Worm (Caenorhabditis elegans): ENCODE measurements around the gene ets-9.

Gene ets-9

ce11 chrX:4303200-4303599, 23.7 kb downstream of the ets-9 start:
- TF ChIP-seq alr-1 (tag; optimal IDR thresholded peaks at IDR 0.05; ENCODE audit: borderline replicate concordance), result no peak
- no peak for TF ChIP-seq egl-27 (tag; optimal IDR thresholded peaks at IDR 0.05)
- TF ChIP-seq sptf-1 (tag; optimal IDR thresholded peaks at IDR 0.05), result no peak
- no peak for TF ChIP-seq lin-13 (GFP tag; optimal IDR thresholded peaks at IDR 0.05)
- TF ChIP-seq sup-37 (GFP tag; optimal IDR thresholded peaks at IDR 0.05), result no peak
- no peak for TF ChIP-seq mab-9 (GFP tag; IDR thresholded peaks at IDR 0.05)
- TF ChIP-seq dsc-1 (tag; optimal IDR thresholded peaks at IDR 0.05), result no peak
- no peak for TF ChIP-seq lir-3 (tag; optimal IDR thresholded peaks at IDR 0.05; ENCODE audit: poor library complexity)
- no peak for TF ChIP-seq skn-1 (tag; optimal IDR thresholded peaks at IDR 0.05)
- no peak for TF ChIP-seq efl-1 (optimal IDR thresholded peaks at IDR 0.05)
- TF ChIP-seq efl-1 (GFP tag; optimal IDR thresholded peaks at IDR 0.05 in 1 of 2), result no peak
- no peak for TF ChIP-seq nhr-237 (tag; optimal IDR thresholded peaks at IDR 0.05)
- TF ChIP-seq nhr-71 (tag; optimal IDR thresholded peaks at IDR 0.05), result no peak
- no peak for TF ChIP-seq nhr-28 (tag; optimal IDR thresholded peaks at IDR 0.05)
- no peak for TF ChIP-seq nhr-12 (tag; optimal IDR thresholded peaks at IDR 0.05)
- no peak for TF ChIP-seq irx-1 (tag; optimal IDR thresholded peaks at IDR 0.05)
- TF ChIP-seq jun-1 (tag; optimal IDR thresholded peaks at IDR 0.05), result no peak
- no peak for TF ChIP-seq ceh-88 (GFP tag; IDR thresholded peaks at IDR 0.05)
- no peak for TF ChIP-seq pqm-1 (tag; optimal IDR thresholded peaks at IDR 0.05)
- no peak for TF ChIP-seq nhr-20 (tag; optimal IDR thresholded peaks at IDR 0.05)

ce11 chrX:4306861-4307260, 27.4 kb downstream of the ets-9 start, which contains the start of gene pqn-15:
pqn-15 (minus strand) TSS chrX:4306961.
- no peak for TF ChIP-seq nhr-90 (tag; optimal IDR thresholded peaks at IDR 0.05; ENCODE audit: poor library complexity)
- TF ChIP-seq nhr-28 (tag; optimal IDR thresholded peaks at IDR 0.05), result no peak
- TF ChIP-seq elt-3 (tag; optimal IDR thresholded peaks at IDR 0.05), result no peak
- TF ChIP-seq xbp-1 (tag; optimal IDR thresholded peaks at IDR 0.05), result no peak
- no peak for TF ChIP-seq nhr-85 (tag)
- no peak for TF ChIP-seq ztf-4 (tag; optimal IDR thresholded peaks at IDR 0.05)
- TF ChIP-seq unc-62 (GFP tag; optimal IDR thresholded peaks at IDR 0.05), result no peak
- no peak for TF ChIP-seq lin-15B (tag; optimal IDR thresholded peaks at IDR 0.05)
- TF ChIP-seq nhr-19 (GFP tag; conservative IDR thresholded peaks at IDR 0.05), result no peak
- TF ChIP-seq C16A3.4 (tag; optimal IDR thresholded peaks at IDR 0.05), result no peak
- no peak for TF ChIP-seq Y116A8C.19 (tag; optimal IDR thresholded peaks at IDR 0.05; ENCODE audit: borderline replicate concordance)
- no peak for TF ChIP-seq efl-3 (GFP tag; optimal IDR thresholded peaks at IDR 0.05)
- no peak for TF ChIP-seq efl-1 (optimal IDR thresholded peaks at IDR 0.05)
- TF ChIP-seq efl-1 (GFP tag; optimal IDR thresholded peaks at IDR 0.05 in 1 of 2), result no peak
- no peak for TF ChIP-seq rnt-1 (tag; optimal IDR thresholded peaks at IDR 0.05)
- no peak for TF ChIP-seq grh-1 (GFP tag; IDR thresholded peaks at IDR 0.05)
- no peak for TF ChIP-seq snpc-4 (tag; optimal IDR thresholded peaks at IDR 0.05)
- TF ChIP-seq alr-1 (tag; optimal IDR thresholded peaks at IDR 0.05; ENCODE audit: borderline replicate concordance), result no peak
- TF ChIP-seq vab-15 (tag; optimal IDR thresholded peaks at IDR 0.05), result no peak
- no peak for TF ChIP-seq nhr-12 (tag; optimal IDR thresholded peaks at IDR 0.05)

ce11 chrX:4307559-4308005, 28.1 kb downstream of the ets-9 start:
- TF ChIP-seq nhr-85 (tag) (peak; percentile 73), skn-1 (tag; optimal IDR thresholded peaks at IDR 0.05) (no peak), nhr-71 (tag; optimal IDR thresholded peaks at IDR 0.05) (peak; percentile 61), mdl-1 (tag; optimal IDR thresholded peaks at IDR 0.05) (no peak), swsn-7 (tag; optimal IDR thresholded peaks at IDR 0.05) (peak; percentile 48), ztf-11 (tag; optimal IDR thresholded peaks at IDR 0.05) (no peak), lin-35 (GFP tag; optimal IDR thresholded peaks at IDR 0.05) (peak in 1 of 2 experiments; percentile 51), elt-2 (tag; optimal IDR thresholded peaks at IDR 0.05) (peak; percentile 6), lsy-2 (tag; optimal IDR thresholded peaks at IDR 0.05) (peak; percentile 13 to 41), nhr-84 (tag; optimal IDR thresholded peaks at IDR 0.05) (no peak), blmp-1 (tag; optimal IDR thresholded peaks at IDR 0.05) (no peak), F16B12.6 (tag; optimal IDR thresholded peaks at IDR 0.05) (peak; percentile 85), nhr-20 (tag; optimal IDR thresholded peaks at IDR 0.05) (peak; percentile 54), unc-130 (tag; optimal IDR thresholded peaks at IDR 0.05) (peak; percentile 35), fkh-10 (GFP tag; optimal IDR thresholded peaks at IDR 0.05) (no peak), pag-3 (tag; optimal IDR thresholded peaks at IDR 0.05; ENCODE audit: borderline replicate concordance, insufficient read depth) (no peak), rnt-1 (tag; optimal IDR thresholded peaks at IDR 0.05) (peak; percentile 47), nhr-90 (tag; optimal IDR thresholded peaks at IDR 0.05; ENCODE audit: poor library complexity) (peak; percentile 18), Y116A8C.19 (tag; optimal IDR thresholded peaks at IDR 0.05; ENCODE audit: borderline replicate concordance) (no peak), jun-1 (tag; optimal IDR thresholded peaks at IDR 0.05) (no peak), xbp-1 (tag; optimal IDR thresholded peaks at IDR 0.05) (peak; percentile 45), ztf-4 (tag; optimal IDR thresholded peaks at IDR 0.05) (no peak), lin-14 (GFP tag; optimal IDR thresholded peaks at IDR 0.05) (peak; percentile 76), nhr-28 (tag; optimal IDR thresholded peaks at IDR 0.05) (no peak), pqm-1 (tag; optimal IDR thresholded peaks at IDR 0.05) (no peak)
